Worm (Caenorhabditis elegans): ENCODE data around the gene msh-5.

DNA sequence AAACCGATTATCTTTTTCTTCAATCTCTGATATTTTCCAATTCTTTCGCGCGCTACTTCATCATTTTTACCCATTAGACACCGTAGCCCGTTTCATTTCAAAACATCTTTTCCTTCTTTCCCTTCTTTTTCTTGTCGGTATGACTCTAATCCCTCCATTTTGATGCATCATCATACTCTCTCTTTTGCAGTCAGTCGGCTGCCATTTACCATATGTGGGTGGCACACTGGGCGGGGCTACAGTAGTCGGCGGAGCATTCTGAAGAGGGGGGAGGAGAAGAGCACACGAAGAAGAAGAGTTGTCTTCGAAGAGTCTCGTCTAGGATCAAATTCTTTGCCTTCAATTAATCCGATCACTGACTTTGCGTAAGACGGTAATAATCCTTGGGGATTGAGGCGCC, 36.2 kb upstream of the msh-5 start, which contains the start of gene unc-30:
- TF ChIP-seq ama-1 (optimal IDR thresholded peaks at IDR 0.05) (no peak), tbx-37 (GFP tag; conservative IDR thresholded peaks at IDR 0.05) (no peak), tbx-11 (GFP tag; IDR thresholded peaks at IDR 0.05) (no peak), ceh-13 (GFP tag; optimal IDR thresholded peaks at IDR 0.05) (no peak)
